Fruit fly (Drosophila melanogaster): ENCODE data around the gene Serinc.

The Serinc gene

DNA sequence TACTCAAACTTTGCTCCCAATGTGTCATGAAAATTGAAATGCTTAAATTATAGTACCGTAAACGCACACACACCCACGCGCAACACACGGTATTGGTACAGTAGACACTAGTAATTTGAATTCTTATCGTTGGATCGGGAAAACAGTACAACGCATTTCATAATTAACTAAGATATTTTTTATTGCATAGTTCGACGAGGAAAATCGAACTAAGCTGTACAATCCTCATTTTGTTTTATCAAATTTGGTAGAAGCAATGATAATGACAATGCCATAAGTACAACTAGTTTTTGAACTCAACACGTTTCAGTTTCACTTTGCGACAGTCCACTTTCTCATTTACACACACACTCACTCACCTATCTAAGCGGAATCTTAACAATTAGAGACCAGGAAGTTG is 31.8 kb upstream of the Serinc start (continued):
- TF ChIP-seq CG16863 (GFP tag; optimal IDR thresholded peaks at IDR 0.05) (peak; percentile 66), B-H2 (GFP tag; optimal IDR thresholded peaks at IDR 0.05) (peak; percentile 62), CG6689 (GFP tag; IDR thresholded peaks at IDR 0.05) (peak; percentile 53; the same call in 1 of the 2 replicates), CG13894 (tag; optimal IDR thresholded peaks at IDR 0.05) (peak; percentile 38), cas (GFP tag; IDR thresholded peaks at IDR 0.05) (no peak), Side (GFP tag; optimal IDR thresholded peaks at IDR 0.05) (no peak), CG6813 (GFP tag; optimal IDR thresholded peaks at IDR 0.05) (peak; percentile 31), ranshi (GFP tag; IDR thresholded peaks at IDR 0.05) (0 out of 2 replicates have a peak, but pooled peaks have one; percentile 21), esg (GFP tag; conservative IDR thresholded peaks at IDR 0.05) (peak; percentile 48; the same call in 1 of the 2 replicates), CG10959 (GFP tag; IDR thresholded peaks at IDR 0.05) (peak; percentile 36; the same call in 1 of the 2 replicates), CG18011 (GFP tag; optimal IDR thresholded peaks at IDR 0.05) (no peak), CG3847 (GFP tag; IDR thresholded peaks at IDR 0.05) (peak; percentile 50; the same call in 1 of the 2 replicates), Ets97D (GFP tag; optimal IDR thresholded peaks at IDR 0.05) (no peak), lab (GFP tag; optimal IDR thresholded peaks at IDR 0.05) (peak; percentile 88), CG8388 (GFP tag; optimal IDR thresholded peaks at IDR 0.05) (peak; percentile 57), bigmax (GFP tag; optimal IDR thresholded peaks at IDR 0.05) (no peak), ind (GFP tag; optimal IDR thresholded peaks at IDR 0.05) (peak; percentile 76), bab2 (GFP tag; optimal IDR thresholded peaks at IDR 0.05) (peak; percentile 61), Nf-YC (tag; optimal IDR thresholded peaks at IDR 0.05) (peak; percentile 73), wdn (GFP tag; IDR thresholded peaks at IDR 0.05) (0 out of 2 replicates have a peak, but pooled peaks have one; percentile 36), Asciz (GFP tag; optimal IDR thresholded peaks at IDR 0.05) (peak; percentile 65), Abd-B (GFP tag; optimal IDR thresholded peaks at IDR 0.05) (peak; percentile 21), ATbp (GFP tag; optimal IDR thresholded peaks at IDR 0.05) (no peak), kni (GFP tag; optimal IDR thresholded peaks at IDR 0.05) (peak; percentile 66), danr (GFP tag; IDR thresholded peaks at IDR 0.05) (peak; percentile 61), Sox102F (GFP tag; optimal IDR thresholded peaks at IDR 0.05) (no peak), row (GFP tag; IDR thresholded peaks at IDR 0.05) (peak; percentile 92), tx (GFP tag; optimal IDR thresholded peaks at IDR 0.05) (peak; percentile 50), Deaf1 (tag; optimal IDR thresholded peaks at IDR 0.05) (no peak), gcm2 (GFP tag; optimal IDR thresholded peaks at IDR 0.05) (no peak), CG3065 (GFP tag; optimal IDR thresholded peaks at IDR 0.05) (no peak), lbe (GFP tag; optimal IDR thresholded peaks at IDR 0.05) (no peak), gem (tag; optimal IDR thresholded peaks at IDR 0.05) (peak; percentile 80), CG17829 (tag; optimal IDR thresholded peaks at IDR 0.05) (peak; percentile 66), CG10147 (GFP tag; optimal IDR thresholded peaks at IDR 0.05) (peak; percentile 60), Hr51 (GFP tag; optimal IDR thresholded peaks at IDR 0.05) (peak; percentile 13 to 71), CG1792 (GFP tag; optimal IDR thresholded peaks at IDR 0.05) (peak; percentile 43), CG7556 (GFP tag; optimal IDR thresholded peaks at IDR 0.05) (peak; percentile 67), CG17802 (tag; optimal IDR thresholded peaks at IDR 0.05) (peak; percentile 11), HLH4C (GFP tag; IDR thresholded peaks at IDR 0.05; ENCODE audit: partially characterized antibody) (no peak), CG3281 (GFP tag; optimal IDR thresholded peaks at IDR 0.05) (peak; percentile 81), crol (GFP tag; IDR thresholded peaks at IDR 0.05) (no peak), CG15479 (GFP tag; optimal IDR thresholded peaks at IDR 0.05) (peak; percentile 20), CG3163 (GFP tag; optimal IDR thresholded peaks at IDR 0.05) (no peak), trh (GFP tag; optimal IDR thresholded peaks at IDR 0.05) (no peak), Spps (tag; optimal IDR thresholded peaks at IDR 0.05) (peak; percentile 44), jumu (GFP tag; optimal IDR thresholded peaks at IDR 0.05) (peak; percentile 57), CG33557 (GFP tag; optimal IDR thresholded peaks at IDR 0.05) (peak; percentile 61), toy (GFP tag; IDR thresholded peaks at IDR 0.05) (peak; percentile 60; the same call in 1 of the 2 replicates), CG4707 (GFP tag; optimal IDR thresholded peaks at IDR 0.05) (peak; percentile 16)

Measured in whole organism, embryonic.